Fruit fly (Drosophila melanogaster) S2 (cell line): Measurements from ENCODE around the gene CG2321.

Experiments used
- CG8478 ChIP-seq: fragments of >200 bp; optimal IDR thresholded peaks from 2 replicates; lab custom pipeline; 2018
- CTCF ChIP-seq, 2 experiments: fragments of >200 bp; optimal IDR thresholded peaks; 2 replicates each; lab custom pipeline; 2018

- no peak for TF ChIP-seq CG8478 (lab: Kevin White, UChicago)
- no peak for TF ChIP-seq CTCF (optimal IDR thresholded peaks at IDR 0.05; lab: Kevin White, UChicago)
Observed at dm6 chr3R:29461069-29461468, 28.0 kb downstream of the CG2321 start.
